Worm (Caenorhabditis elegans): Measurements from ENCODE around the gene C17G1.5.

ce11 chrX:9918997-9919396 is 19.6 kb upstream of the C17G1.5 start, which contains the start of gene folr-1:
- TF ChIP-seq W03F9.2 (tag; optimal IDR thresholded peaks at IDR 0.05) (no peak), him-1 (tag; optimal IDR thresholded peaks at IDR 0.05) (no peak), dao-5 (tag; optimal IDR thresholded peaks at IDR 0.05) (no peak)
